Worm (Caenorhabditis elegans) whole organism, L2 larva: ENCODE results near the gene wht-8.

Source experiments
- R02D3.7 ChIP-seq: fragments of 150-350 bp; optimal IDR thresholded peaks from 2 replicates; lab custom pipeline; 2014; ENCODE audit warnings: missing biosample characterization, missing genetic modification characterization
- aly-2 ChIP-seq: fragments of 150-350 bp; optimal IDR thresholded peaks from 2 replicates; lab custom pipeline; 2014; ENCODE audit warnings: missing biosample characterization, missing genetic modification characterization
- ama-1 ChIP-seq: fragments of 150-350 bp; optimal IDR thresholded peaks from 2 replicates; lab custom pipeline; 2018; ENCODE audit warnings: inconsistent platforms
- blmp-1 ChIP-seq: sonication (generic microtip); optimal IDR thresholded peaks from 2 replicates; lab custom pipeline; 2017; ENCODE audit warnings: missing genetic modification characterization, mild to moderate bottlenecking, missing compliant biosample characterization, antibody characterized with exemption, moderate library complexity; ENCODE audit not compliant: insufficient read depth
- fos-1 ChIP-seq: fragments of 150-350 bp; optimal IDR thresholded peaks from 2 replicates; lab custom pipeline; 2014; ENCODE audit warnings: missing biosample characterization, missing genetic modification characterization
- lin-13 ChIP-seq: fragments of 150-350 bp; optimal IDR thresholded peaks from 2 replicates; lab custom pipeline; 2014; ENCODE audit warnings: missing biosample characterization, missing genetic modification reagents, missing genetic modification characterization
- lin-39 ChIP-seq: fragments of 150-350 bp; optimal IDR thresholded peaks from 2 replicates; lab custom pipeline; 2014; ENCODE audit warnings: missing biosample characterization, missing genetic modification reagents, missing genetic modification characterization
- nhr-11 ChIP-seq: fragments of 150-350 bp; optimal IDR thresholded peaks from 2 replicates; lab custom pipeline; 2014; ENCODE audit warnings: missing biosample characterization, missing genetic modification characterization
- nhr-6 ChIP-seq: fragments of 150-350 bp; optimal IDR thresholded peaks from 2 replicates; lab custom pipeline; 2014; ENCODE audit warnings: missing biosample characterization, missing genetic modification characterization
- nhr-77 ChIP-seq: fragments of 150-350 bp; optimal IDR thresholded peaks from 2 replicates; lab custom pipeline; 2014; ENCODE audit warnings: missing biosample characterization, missing genetic modification characterization
- snpc-4 ChIP-seq: fragments of 150-350 bp; optimal IDR thresholded peaks from 2 replicates; lab custom pipeline; 2014; ENCODE audit warnings: missing biosample characterization, missing genetic modification characterization
- unc-55 ChIP-seq: fragments of 150-350 bp; sonication (generic microtip); optimal IDR thresholded peaks from 3 replicates; lab custom pipeline; 2014; ENCODE audit warnings: missing biosample characterization, missing genetic modification reagents, missing genetic modification characterization
- unc-62 ChIP-seq: fragments of 150-350 bp; optimal IDR thresholded peaks from 2 replicates; lab custom pipeline; 2014; ENCODE audit warnings: missing biosample characterization, missing genetic modification reagents, missing genetic modification characterization
- ztf-4 ChIP-seq: fragments of 150-350 bp; optimal IDR thresholded peaks from 2 replicates; lab custom pipeline; 2014; ENCODE audit warnings: missing biosample characterization, missing genetic modification characterization

- no peak for TF ChIP-seq ama-1 (lab: Kevin White, UChicago)
- TF ChIP-seq unc-55 (GFP tag; lab: Kevin White, UChicago) = no peak
- no peak for TF ChIP-seq snpc-4 (tag; lab: Kevin White, UChicago)
- no peak for TF ChIP-seq unc-62 (GFP tag; lab: Kevin White, UChicago)
- TF ChIP-seq lin-13 (GFP tag; lab: Kevin White, UChicago) = no peak
- TF ChIP-seq ztf-4 (tag; lab: Kevin White, UChicago) = no peak
- TF ChIP-seq fos-1 (tag; lab: Kevin White, UChicago) = no peak
- TF ChIP-seq R02D3.7 (tag; lab: Kevin White, UChicago) = no peak
- TF ChIP-seq lin-39 = no peak
- TF ChIP-seq nhr-11 (tag; lab: Kevin White, UChicago) = no peak
- no peak for TF ChIP-seq nhr-6 (tag; lab: Kevin White, UChicago)
- TF ChIP-seq nhr-77 (tag; lab: Kevin White, UChicago) = no peak
- no peak for TF ChIP-seq blmp-1 (tag; lab: Kevin White, UChicago)
- no peak for TF ChIP-seq aly-2
Observed at ce11 chrIII:11231969-11232368, 13.4 kb downstream of the wht-8 start, which contains the start of gene elo-8.
